Fruit fly (Drosophila melanogaster): ENCODE measurements around the gene GatA.

The GatA gene

dm6 chr3R:18995556-18996272 is 32.9 kb downstream of the GatA start (continued):
- TF ChIP-seq knrl (GFP tag; IDR thresholded peaks at IDR 0.05; ENCODE audit: partially characterized antibody) (no peak), CG4820 (GFP tag; optimal IDR thresholded peaks at IDR 0.05) (peak; percentile 85), CG5180 (GFP tag; optimal IDR thresholded peaks at IDR 0.05) (peak; percentile 70), gcm2 (GFP tag; optimal IDR thresholded peaks at IDR 0.05) (peak; percentile 20), CG18764 (GFP tag; optimal IDR thresholded peaks at IDR 0.05) (peak; percentile 74), peb (GFP tag; IDR thresholded peaks at IDR 0.05) (peak; percentile 77), ci (GFP tag; IDR thresholded peaks at IDR 0.05) (peak; percentile 90), CG10274 (GFP tag; optimal IDR thresholded peaks at IDR 0.05) (peak; percentile 29), CG13296 (GFP tag; optimal IDR thresholded peaks at IDR 0.05) (no peak), sisA (GFP tag; IDR thresholded peaks at IDR 0.05) (peak; percentile 88), corto (GFP tag; optimal IDR thresholded peaks at IDR 0.05) (peak; percentile 2), CG33557 (GFP tag; optimal IDR thresholded peaks at IDR 0.05) (peak; percentile 17), pnt (GFP tag; optimal IDR thresholded peaks at IDR 0.05) (no peak), Gug (GFP tag; IDR thresholded peaks at IDR 0.05) (peak; percentile 53; the same call in 2 of the 4 replicates), Mad (GFP tag; optimal IDR thresholded peaks at IDR 0.05) (peak; percentile 61), CG17186 (GFP tag; optimal IDR thresholded peaks at IDR 0.05) (no peak), vvl (GFP tag; IDR thresholded peaks at IDR 0.05) (peak; percentile 85), toy (GFP tag; IDR thresholded peaks at IDR 0.05) (no peak), Bgb (GFP tag; IDR thresholded peaks at IDR 0.05; ENCODE audit: partially characterized antibody) (no peak), emc (GFP tag; optimal IDR thresholded peaks at IDR 0.05) (no peak), Neu2 (GFP tag; optimal IDR thresholded peaks at IDR 0.05; ENCODE audit: borderline replicate concordance) (no peak), inv (GFP tag; IDR thresholded peaks at IDR 0.05; ENCODE audit: partially characterized antibody) (no peak), kni (GFP tag; optimal IDR thresholded peaks at IDR 0.05) (no peak), CG7745 (tag; optimal IDR thresholded peaks at IDR 0.05) (no peak), ind (GFP tag; optimal IDR thresholded peaks at IDR 0.05) (peak; percentile 63), Atf-2 (GFP tag; optimal IDR thresholded peaks at IDR 0.05) (peak; percentile 56), bcd (GFP tag; optimal IDR thresholded peaks at IDR 0.05) (peak; percentile 74), kay (GFP tag; optimal IDR thresholded peaks at IDR 0.05) (peak; percentile 27), CG10209 (GFP tag; optimal IDR thresholded peaks at IDR 0.05) (peak; percentile 71), pan (optimal IDR thresholded peaks at IDR 0.05) (no peak), pan (GFP tag; optimal IDR thresholded peaks at IDR 0.05 in 1 of 2, IDR thresholded peaks at IDR 0.05 in 1 of 2) (peak in 1 of 2 experiments; percentile 82), disco-r (GFP tag; optimal IDR thresholded peaks at IDR 0.05) (no peak), Ptx1 (GFP tag; IDR thresholded peaks at IDR 0.05) (peak; percentile 82), Usf (GFP tag; optimal IDR thresholded peaks at IDR 0.05) (peak; percentile 4), exex (tag; optimal IDR thresholded peaks at IDR 0.05) (no peak), Oli (tag; optimal IDR thresholded peaks at IDR 0.05) (peak; percentile 87), CG17802 (tag; optimal IDR thresholded peaks at IDR 0.05) (peak; percentile 29), gro (GFP tag; optimal IDR thresholded peaks at IDR 0.05) (no peak), Hsf (GFP tag; optimal IDR thresholded peaks at IDR 0.05) (peak; percentile 70), CG9797 (GFP tag; optimal IDR thresholded peaks at IDR 0.05) (no peak), z (GFP tag; IDR thresholded peaks at IDR 0.05) (0 out of 3 replicates have a peak, but pooled peaks have one; percentile 58), CG4404 (GFP tag; IDR thresholded peaks at IDR 0.05) (peak; percentile 56; the same call in 1 of the 2 replicates), NC2α (GFP tag; optimal IDR thresholded peaks at IDR 0.05) (no peak), CG31441 (GFP tag; IDR thresholded peaks at IDR 0.05) (peak; percentile 90), prd (optimal IDR thresholded peaks at IDR 0.05) (no peak), prd (GFP tag; IDR thresholded peaks at IDR 0.05) (peak; percentile 88), HLHmδ (GFP tag; optimal IDR thresholded peaks at IDR 0.05) (no peak), repo (GFP tag; optimal IDR thresholded peaks at IDR 0.05) (peak; percentile 34), CG10543 (GFP tag; optimal IDR thresholded peaks at IDR 0.05) (no peak), HmgZ (tag; optimal IDR thresholded peaks at IDR 0.05) (peak; percentile 6)
